Fruit fly (Drosophila melanogaster) S2 (cell line): ENCODE measurements around the gene Toll-4.

Source experiments
- CG8478 ChIP-seq: fragments of >200 bp; optimal IDR thresholded peaks from 2 replicates; lab custom pipeline; 2018
- CTCF ChIP-seq, 2 experiments: fragments of >200 bp; optimal IDR thresholded peaks; 2 replicates each; lab custom pipeline; 2018

dm6 chr2L:9076821-9077220 lies 7.1 kb upstream of the Toll-4 start, which contains the start of gene CG12439:
- TF ChIP-seq CG8478 (lab: Kevin White, UChicago) (no peak), CTCF (optimal IDR thresholded peaks at IDR 0.05; lab: Kevin White, UChicago) (no peak)
